Fruit fly (Drosophila melanogaster) whole organism, pupa: Measurements from ENCODE around the gene Dsor1.

Source experiments
- CG13204 ChIP-seq: fragments of 200-800 bp; sonication (Bioruptor generic); optimal IDR thresholded peaks from 2 replicates; lab custom pipeline; 2018; ENCODE audit warnings: missing biosample characterization, mild to moderate bottlenecking, missing genetic modification characterization, moderate library complexity
- CG14655 ChIP-seq: fragments of 200-800 bp; sonication (Bioruptor generic); optimal IDR thresholded peaks from 3 replicates; lab custom pipeline; 2017; ENCODE audit warnings: mild to moderate bottlenecking, missing biosample characterization, missing genetic modification reagents, missing genetic modification characterization
- CG15710 ChIP-seq: fragments of 200-800 bp; sonication (Bioruptor generic); optimal IDR thresholded peaks from 2 replicates; lab custom pipeline; 2018; ENCODE audit warnings: missing biosample characterization, mild to moderate bottlenecking, missing genetic modification characterization, moderate library complexity
- CG32121 ChIP-seq: fragments of 200-800 bp; sonication (Bioruptor generic); IDR thresholded peaks from 2 replicates; pipeline ENCODE4 v1.3.6; 2022; ENCODE audit warnings: missing biosample characterization, missing genetic modification characterization
- fd96Ca ChIP-seq: fragments of 200-800 bp; sonication (Bioruptor generic); IDR thresholded peaks from 3 replicates; pipeline ENCODE4 v1.3.6; 2022; ENCODE audit warnings: missing biosample characterization, missing genetic modification characterization
- gl ChIP-seq: fragments of 200-800 bp; sonication (Bioruptor generic); optimal IDR thresholded peaks from 2 replicates; lab custom pipeline; 2018; ENCODE audit warnings: missing biosample characterization, mild to moderate bottlenecking, missing genetic modification characterization

DNA sequence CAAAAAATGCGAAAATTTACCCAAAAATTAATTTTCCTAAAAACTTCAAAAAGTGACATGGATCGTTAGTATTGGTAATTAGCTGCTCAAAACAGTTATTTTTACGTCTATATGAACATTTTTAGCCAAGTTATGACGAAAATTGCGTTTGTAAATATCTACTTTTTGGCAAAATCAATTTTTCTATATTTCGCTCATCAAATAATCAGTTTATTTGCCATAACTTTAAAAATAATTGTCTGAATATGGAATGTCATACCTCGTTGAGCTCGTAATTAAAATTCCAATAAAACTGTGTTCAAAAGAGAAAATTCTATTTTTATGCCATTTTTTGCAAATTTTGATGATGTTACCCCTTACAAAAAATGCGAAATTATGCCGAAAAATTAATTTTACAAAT, 49.4 kb downstream of the Dsor1 start:
- no peak for TF ChIP-seq gl (tag; lab: Kevin White, UChicago)
- no peak for TF ChIP-seq fd96Ca (GFP tag; lab: Robert Waterston, UW)
- TF ChIP-seq CG32121 (GFP tag; lab: Robert Waterston, UW) = no peak
- TF ChIP-seq CG14655 (GFP tag; lab: Kevin White, UChicago) = no peak
- TF ChIP-seq CG15710 (tag; lab: Kevin White, UChicago) = no peak
- TF ChIP-seq CG13204 (GFP tag; lab: Kevin White, UChicago) = no peak
